Worm (Caenorhabditis elegans): ENCODE data around the gene H06I04.3.

The H06I04.3 gene

DNA sequence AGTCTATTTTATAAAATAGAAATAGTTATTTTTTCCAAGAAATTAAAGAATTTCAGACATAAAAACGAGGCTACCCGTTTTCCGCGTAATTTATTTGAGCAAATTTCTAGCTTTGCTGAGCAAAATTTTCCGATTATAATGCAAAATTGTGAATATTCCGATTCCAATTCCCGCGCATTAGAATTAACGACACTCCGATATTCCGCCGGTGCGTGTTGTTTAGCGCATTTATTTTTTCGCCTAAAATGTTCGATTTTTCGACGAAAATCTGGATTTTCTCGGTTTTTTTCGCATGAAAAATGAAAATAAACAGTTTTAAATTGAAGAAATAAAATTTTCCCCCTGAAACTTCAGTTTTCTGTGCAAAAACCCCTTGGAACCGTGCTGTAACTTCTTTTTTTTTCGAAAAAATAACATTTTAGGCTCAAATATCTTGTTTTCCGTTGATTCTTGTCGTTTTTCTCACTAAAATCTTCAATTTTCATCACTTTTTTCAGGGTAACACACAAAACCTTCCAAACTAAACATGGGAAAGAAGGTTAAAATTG lies at the start of gene H06I04.3:
Gene H06I04.3, plus strand, starts transcription at position 498 of the 548 bp plus-strand sequence.
- TF ChIP-seq W03F9.2 (tag; optimal IDR thresholded peaks at IDR 0.05) = no peak
- TF ChIP-seq dao-5 (tag; optimal IDR thresholded peaks at IDR 0.05) = no peak
- TF ChIP-seq him-1 (tag; optimal IDR thresholded peaks at IDR 0.05) = no peak

ce11 chrIII:3026679-3027078 lies 43.6 kb upstream of the H06I04.3 start:
- no peak for TF ChIP-seq W03F9.2 (tag; optimal IDR thresholded peaks at IDR 0.05)
- no peak for TF ChIP-seq him-1 (tag; optimal IDR thresholded peaks at IDR 0.05)
- no peak for TF ChIP-seq dao-5 (tag; optimal IDR thresholded peaks at IDR 0.05)

DNA sequence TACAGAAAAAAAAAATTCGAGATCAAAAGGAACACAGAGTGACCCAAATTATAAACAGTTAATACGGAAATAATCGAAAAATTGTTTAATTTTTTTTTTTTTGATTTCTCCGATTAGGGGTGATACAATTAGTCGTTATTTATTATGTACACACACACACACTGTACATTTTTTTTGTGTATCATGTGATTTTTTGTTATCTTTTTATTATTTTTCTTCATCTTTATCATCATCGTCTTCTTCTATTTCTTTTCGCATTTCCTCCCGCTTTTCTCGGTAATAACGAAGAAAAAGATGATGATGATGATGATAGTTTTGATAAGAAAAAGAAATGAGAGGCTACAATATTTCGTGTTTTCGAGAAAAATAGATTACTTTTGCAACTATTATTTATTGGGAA lies 40.5 kb upstream of the H06I04.3 start:
- TF ChIP-seq him-1 (tag; optimal IDR thresholded peaks at IDR 0.05) = no peak
- no peak for TF ChIP-seq dao-5 (tag; optimal IDR thresholded peaks at IDR 0.05)
- TF ChIP-seq W03F9.2 (tag; optimal IDR thresholded peaks at IDR 0.05) = no peak

DNA sequence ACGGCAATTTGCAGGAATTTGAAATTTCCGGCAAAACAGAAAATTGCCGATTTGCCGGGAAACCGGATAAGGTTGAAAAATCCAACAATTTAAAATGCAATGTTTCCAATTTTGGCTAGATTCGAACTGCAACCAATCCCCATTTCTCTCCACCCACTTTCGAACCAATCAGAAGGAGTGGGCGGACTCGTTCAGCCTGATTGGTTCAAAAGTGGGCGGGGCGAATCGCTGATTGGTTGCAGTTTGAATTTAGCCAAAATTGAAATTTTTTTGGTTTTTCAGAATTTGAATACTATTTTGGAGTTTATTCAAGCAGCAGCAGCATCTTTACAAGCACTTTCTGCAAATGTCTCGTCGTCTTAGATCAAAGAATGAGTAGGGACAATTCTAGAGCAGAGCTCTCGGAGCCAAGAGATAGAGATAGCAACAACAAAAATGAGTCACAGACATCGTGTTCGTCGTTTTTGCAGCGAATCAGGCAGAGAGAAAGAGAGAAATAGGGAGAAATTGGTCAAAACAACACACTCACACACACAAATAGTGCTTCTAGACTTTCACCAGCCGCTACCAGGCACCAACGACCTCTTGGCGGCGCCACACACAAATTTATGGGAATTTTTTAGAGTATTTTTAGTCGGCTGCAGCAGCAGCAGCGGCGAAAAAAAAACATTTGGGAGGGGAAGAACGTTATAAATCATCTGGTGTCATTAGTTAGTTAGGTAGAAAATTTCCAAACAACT lies 39.1 kb upstream of the H06I04.3 start:
- TF ChIP-seq him-1 (tag; optimal IDR thresholded peaks at IDR 0.05) = no peak
- no peak for TF ChIP-seq dao-5 (tag; optimal IDR thresholded peaks at IDR 0.05)
- TF ChIP-seq W03F9.2 (tag; optimal IDR thresholded peaks at IDR 0.05) = no peak

- TF ChIP-seq him-1 (tag; optimal IDR thresholded peaks at IDR 0.05) (no peak), dao-5 (tag; optimal IDR thresholded peaks at IDR 0.05) (no peak)
Observed at ce11 chrIII:3033507-3033906, 36.8 kb upstream of the H06I04.3 start.

ce11 chrIII:3033931-3034330 lies 36.4 kb upstream of the H06I04.3 start:
- TF ChIP-seq dao-5 (tag; optimal IDR thresholded peaks at IDR 0.05) = no peak
- TF ChIP-seq W03F9.2 (tag; optimal IDR thresholded peaks at IDR 0.05) = no peak
- no peak for TF ChIP-seq him-1 (tag; optimal IDR thresholded peaks at IDR 0.05)

ce11 chrIII:3034458-3034857 lies 35.9 kb upstream of the H06I04.3 start:
- no peak for TF ChIP-seq W03F9.2 (tag; optimal IDR thresholded peaks at IDR 0.05)
- no peak for TF ChIP-seq dao-5 (tag; optimal IDR thresholded peaks at IDR 0.05)
- no peak for TF ChIP-seq him-1 (tag; optimal IDR thresholded peaks at IDR 0.05)

ce11 chrIII:3035977-3036376 lies 34.3 kb upstream of the H06I04.3 start:
- no peak for TF ChIP-seq him-1 (tag; optimal IDR thresholded peaks at IDR 0.05)
- no peak for TF ChIP-seq W03F9.2 (tag; optimal IDR thresholded peaks at IDR 0.05)
- TF ChIP-seq dao-5 (tag; optimal IDR thresholded peaks at IDR 0.05) = no peak

DNA sequence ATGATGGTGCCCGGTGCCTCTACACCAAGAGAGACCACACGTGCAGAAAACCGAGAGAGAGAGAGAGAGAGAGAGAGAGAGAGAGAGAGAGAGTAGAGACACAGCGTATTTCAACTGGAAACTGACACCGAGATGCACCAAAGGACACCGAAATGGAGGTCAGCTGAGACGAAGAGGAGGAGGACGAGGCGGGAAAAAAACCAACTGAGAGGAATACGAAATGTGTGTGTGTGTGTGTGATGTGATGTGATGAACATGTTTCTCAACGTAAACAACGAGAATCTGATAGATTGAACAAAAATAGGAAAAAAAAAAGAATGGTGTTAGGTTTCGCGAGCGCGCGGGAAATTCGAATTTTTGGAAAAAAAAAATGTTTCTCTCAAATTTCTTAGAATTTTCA lies 33.0 kb upstream of the H06I04.3 start:
- TF ChIP-seq him-1 (tag; optimal IDR thresholded peaks at IDR 0.05) (no peak), W03F9.2 (tag; optimal IDR thresholded peaks at IDR 0.05) (no peak), dao-5 (tag; optimal IDR thresholded peaks at IDR 0.05) (no peak)

ce11 chrIII:3040735-3041439 lies 29.4 kb upstream of the H06I04.3 start, which contains the start of gene daf-2:
Gene daf-2, minus strand, starts transcription at chrIII:3040846.
- TF ChIP-seq dao-5 (tag; optimal IDR thresholded peaks at IDR 0.05) = no peak
- TF ChIP-seq W03F9.2 (tag; optimal IDR thresholded peaks at IDR 0.05) = peak; percentile 15
- no peak for TF ChIP-seq him-1 (tag; optimal IDR thresholded peaks at IDR 0.05)

DNA sequence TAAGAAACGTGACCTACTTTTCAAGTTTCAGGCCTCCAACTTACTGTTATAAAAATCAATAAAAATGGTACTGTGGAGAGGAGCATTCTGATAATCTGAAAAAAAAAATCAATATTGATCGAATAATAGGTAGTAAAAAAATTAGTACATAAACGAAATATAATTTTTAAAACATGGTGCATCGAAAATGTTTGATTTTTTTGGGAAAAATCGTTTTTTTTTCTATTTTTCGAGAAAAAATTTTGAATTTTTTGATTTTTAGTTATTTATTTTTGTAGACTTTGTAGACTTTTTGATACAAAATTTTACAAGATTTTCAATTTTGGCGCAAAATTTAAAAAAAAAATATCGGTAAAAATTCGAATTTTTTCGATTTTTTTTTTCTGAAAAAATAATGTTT lies 23.3 kb upstream of the H06I04.3 start, which contains the start of gene cutl-25:
Gene cutl-25, minus strand, starts transcription at position 101 of the 400 bp plus-strand sequence.
- TF ChIP-seq W03F9.2 (tag; optimal IDR thresholded peaks at IDR 0.05) (no peak), dao-5 (tag; optimal IDR thresholded peaks at IDR 0.05) (no peak), him-1 (tag; optimal IDR thresholded peaks at IDR 0.05) (no peak)

DNA sequence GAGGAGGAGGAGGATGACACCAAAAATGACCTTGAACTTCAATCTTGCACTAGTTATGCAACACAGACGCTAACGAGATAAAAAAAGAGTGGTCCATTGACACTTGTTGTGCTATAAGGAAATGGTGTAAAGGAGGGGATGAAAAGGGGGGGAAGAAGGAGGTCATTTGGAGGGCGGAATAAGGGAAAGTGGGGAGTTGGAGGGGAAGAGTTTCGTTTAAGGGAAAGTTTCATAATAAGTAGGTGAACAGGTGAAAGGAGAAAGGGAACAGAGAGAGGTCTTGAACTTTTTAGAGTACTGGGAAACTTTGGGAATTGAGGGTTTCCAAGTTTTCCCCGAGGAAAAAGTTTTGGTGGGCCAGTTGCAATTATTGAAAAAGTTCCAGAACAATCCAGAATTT lies 22.4 kb upstream of the H06I04.3 start:
- TF ChIP-seq W03F9.2 (tag; optimal IDR thresholded peaks at IDR 0.05) = no peak
- no peak for TF ChIP-seq him-1 (tag; optimal IDR thresholded peaks at IDR 0.05)
- TF ChIP-seq dao-5 (tag; optimal IDR thresholded peaks at IDR 0.05) = no peak

DNA sequence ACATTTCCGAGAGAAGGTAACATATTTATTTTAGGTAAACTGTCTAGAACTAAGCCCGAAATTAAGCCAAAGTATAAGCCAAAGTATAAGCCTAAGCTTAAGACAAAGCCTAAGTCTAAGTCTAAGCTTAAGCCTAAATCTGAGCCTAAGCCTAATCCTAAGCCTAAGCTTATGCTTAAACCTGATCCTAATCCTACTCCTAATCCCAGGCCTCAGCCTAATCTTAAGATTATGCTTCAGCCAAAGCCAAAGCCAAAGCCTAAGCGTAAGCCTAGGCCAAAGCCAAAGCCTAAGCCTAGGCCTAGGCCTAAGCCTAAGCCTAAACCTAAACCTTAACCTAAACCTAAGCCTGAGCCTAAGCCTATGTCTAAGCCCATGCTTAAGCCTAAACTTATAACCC lies 14.4 kb upstream of the H06I04.3 start:
- no peak for TF ChIP-seq him-1 (tag; optimal IDR thresholded peaks at IDR 0.05)
- no peak for TF ChIP-seq W03F9.2 (tag; optimal IDR thresholded peaks at IDR 0.05)
- no peak for TF ChIP-seq dao-5 (tag; optimal IDR thresholded peaks at IDR 0.05)

DNA sequence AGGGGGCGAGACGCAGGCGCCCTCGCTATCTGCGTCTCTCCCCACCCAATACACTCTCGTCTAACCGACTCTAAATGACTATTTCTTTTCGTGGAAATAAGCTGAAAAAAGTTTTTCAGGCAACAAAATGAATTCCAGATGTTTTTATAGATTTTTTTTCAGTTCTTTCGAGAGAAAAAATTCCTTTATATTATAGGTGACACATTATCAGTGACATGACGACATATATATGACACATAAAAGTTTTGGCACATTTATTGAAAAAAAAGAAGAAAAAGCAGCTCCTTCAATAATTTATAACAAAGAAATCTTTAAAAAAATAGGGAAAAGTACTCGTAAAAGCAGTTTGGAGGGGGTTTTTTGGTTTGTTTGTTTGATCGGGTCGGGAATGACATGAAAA lies 10.1 kb upstream of the H06I04.3 start, which contains the start of gene fipr-29:
Gene fipr-29, minus strand, starts transcription at position 101 of the 400 bp plus-strand sequence.
- TF ChIP-seq him-1 (tag; optimal IDR thresholded peaks at IDR 0.05) (no peak), W03F9.2 (tag; optimal IDR thresholded peaks at IDR 0.05) (no peak), dao-5 (tag; optimal IDR thresholded peaks at IDR 0.05) (no peak)
